Worm (Caenorhabditis elegans): ENCODE data around the gene thn-2.

thn-2 gene

ce11 chrIV:12429504-12429903 is 46.5 kb downstream of the thn-2 start:
- TF ChIP-seq ces-1 (GFP tag; optimal IDR thresholded peaks at IDR 0.05) (no peak), lin-39 (tag; optimal IDR thresholded peaks at IDR 0.05) (no peak), blmp-1 (tag; optimal IDR thresholded peaks at IDR 0.05) (peak; percentile 13), efl-3 (GFP tag; optimal IDR thresholded peaks at IDR 0.05) (no peak)

ce11 chrIV:12431755-12432154 is 48.8 kb downstream of the thn-2 start:
- TF ChIP-seq rnt-1 (tag; optimal IDR thresholded peaks at IDR 0.05): no peak
- no peak for TF ChIP-seq lin-39 (tag; optimal IDR thresholded peaks at IDR 0.05)
- TF ChIP-seq efl-1 (optimal IDR thresholded peaks at IDR 0.05): no peak
- peak in 1 of 2 experiments; percentile 3 for TF ChIP-seq efl-1 (GFP tag; optimal IDR thresholded peaks at IDR 0.05 in 1 of 2)
- TF ChIP-seq C34B4.2 (tag; optimal IDR thresholded peaks at IDR 0.05): no peak

ce11 chrIV:12432340-12432739 is 49.4 kb downstream of the thn-2 start, which contains the start of gene clec-184:
clec-184 (plus strand) TSS chrIV:12432640.
- TF ChIP-seq C04F5.9 (tag; optimal IDR thresholded peaks at IDR 0.05) (no peak), hlh-4 (tag; optimal IDR thresholded peaks at IDR 0.05) (no peak), mdl-1 (tag; optimal IDR thresholded peaks at IDR 0.05) (no peak)
